Worm (Caenorhabditis elegans): ENCODE measurements around the gene R10H10.7.
A peak's percentile ranks its signal among the peaks of the same experiment; 100 is the strongest.

Gene R10H10.7

ce11 chrIV:10443510-10443909, 29.8 kb upstream of the R10H10.7 start, which contains the start of gene F13B12.7:
Gene F13B12.7 (plus strand): TSS chrIV:10443810.
- no peak for TF ChIP-seq fos-1 (tag; optimal IDR thresholded peaks at IDR 0.05)
- TF ChIP-seq fkh-10 (GFP tag; optimal IDR thresholded peaks at IDR 0.05), result no peak
- no peak for TF ChIP-seq sdz-12 (GFP tag; optimal IDR thresholded peaks at IDR 0.05)
- no peak for TF ChIP-seq snpc-1.2 (GFP tag; IDR thresholded peaks at IDR 0.05)
- no peak for TF ChIP-seq dve-1 (tag; optimal IDR thresholded peaks at IDR 0.05; ENCODE audit: insufficient read depth)

DNA sequence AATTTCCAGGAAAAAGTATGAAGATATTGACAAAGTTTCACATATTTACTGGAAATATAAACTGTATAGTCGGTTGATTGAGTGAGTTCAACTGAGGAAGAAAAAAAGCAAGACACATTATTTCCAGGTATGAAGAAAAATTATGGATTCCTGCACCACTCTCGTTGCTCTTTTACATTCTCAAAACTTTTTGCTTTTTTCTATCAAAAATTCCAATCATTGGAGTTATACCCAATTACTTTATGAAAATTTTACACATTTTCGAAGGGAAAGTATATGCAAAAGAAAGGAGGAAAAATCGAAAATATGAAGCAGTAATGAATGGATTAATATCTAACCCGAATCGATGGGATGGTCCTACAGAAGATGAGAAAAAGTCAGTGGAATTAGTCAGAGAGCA, 29.2 kb upstream of the R10H10.7 start:
- TF ChIP-seq hmg-1.1 (GFP tag; IDR thresholded peaks at IDR 0.05), result no peak
- TF ChIP-seq lim-7 (GFP tag; IDR thresholded peaks at IDR 0.05), result no peak
- peak in 1 of 2 experiments; percentile 51 for TF ChIP-seq unc-62 (GFP tag; optimal IDR thresholded peaks at IDR 0.05 in 1 of 2)
- no peak for TF ChIP-seq unc-62 (tag; optimal IDR thresholded peaks at IDR 0.05)
- TF ChIP-seq lin-1 (GFP tag; IDR thresholded peaks at IDR 0.05), result no peak
- no peak for TF ChIP-seq lin-39 (tag; optimal IDR thresholded peaks at IDR 0.05)

ce11 chrIV:10438901-10439300, 25.2 kb upstream of the R10H10.7 start, which contains the start of gene F13B12.3:
Gene F13B12.3 (plus strand): TSS chrIV:10439123.
- TF ChIP-seq hif-1 (tag; optimal IDR thresholded peaks at IDR 0.05) (no peak), nhr-28 (tag; optimal IDR thresholded peaks at IDR 0.05) (peak; percentile 82), madf-5 (GFP tag; IDR thresholded peaks at IDR 0.05) (no peak), pqm-1 (tag; optimal IDR thresholded peaks at IDR 0.05) (peak; percentile 97), nhr-77 (tag; optimal IDR thresholded peaks at IDR 0.05) (peak; percentile 38), spr-1 (tag; optimal IDR thresholded peaks at IDR 0.05) (no peak), ztf-7 (tag; optimal IDR thresholded peaks at IDR 0.05) (no peak), arid-1 (GFP tag; conservative IDR thresholded peaks at IDR 0.05) (no peak), Y5F2A.4 (GFP tag; optimal IDR thresholded peaks at IDR 0.05) (no peak), unc-130 (GFP tag; optimal IDR thresholded peaks at IDR 0.05) (no peak), unc-62 (GFP tag; optimal IDR thresholded peaks at IDR 0.05 in 1 of 2) (peak in 1 of 2 experiments; percentile 53), unc-62 (tag; optimal IDR thresholded peaks at IDR 0.05) (no peak), nhr-6 (tag; optimal IDR thresholded peaks at IDR 0.05) (no peak), dmd-6 (GFP tag; IDR thresholded peaks at IDR 0.05) (peak; percentile 90), F37D6.2 (tag; optimal IDR thresholded peaks at IDR 0.05) (no peak), daf-16 (GFP tag; optimal IDR thresholded peaks at IDR 0.05) (no peak), daf-16 (tag; optimal IDR thresholded peaks at IDR 0.05) (peak; percentile 79), nhr-48 (tag; optimal IDR thresholded peaks at IDR 0.05) (peak; percentile 18)

ce11 chrIV:10437114-10437513, 23.4 kb upstream of the R10H10.7 start:
- TF ChIP-seq F44E2.7 (GFP tag; IDR thresholded peaks at IDR 0.05) (no peak), sdz-12 (GFP tag; optimal IDR thresholded peaks at IDR 0.05) (no peak), tra-1 (GFP tag; IDR thresholded peaks at IDR 0.05) (no peak), nhr-6 (tag; optimal IDR thresholded peaks at IDR 0.05) (no peak), unc-39 (tag; optimal IDR thresholded peaks at IDR 0.05) (no peak), lin-15B (tag; optimal IDR thresholded peaks at IDR 0.05) (no peak), ZK546.5 (tag; optimal IDR thresholded peaks at IDR 0.05) (no peak), Y48G9A.11 (GFP tag; IDR thresholded peaks at IDR 0.05) (no peak)

DNA sequence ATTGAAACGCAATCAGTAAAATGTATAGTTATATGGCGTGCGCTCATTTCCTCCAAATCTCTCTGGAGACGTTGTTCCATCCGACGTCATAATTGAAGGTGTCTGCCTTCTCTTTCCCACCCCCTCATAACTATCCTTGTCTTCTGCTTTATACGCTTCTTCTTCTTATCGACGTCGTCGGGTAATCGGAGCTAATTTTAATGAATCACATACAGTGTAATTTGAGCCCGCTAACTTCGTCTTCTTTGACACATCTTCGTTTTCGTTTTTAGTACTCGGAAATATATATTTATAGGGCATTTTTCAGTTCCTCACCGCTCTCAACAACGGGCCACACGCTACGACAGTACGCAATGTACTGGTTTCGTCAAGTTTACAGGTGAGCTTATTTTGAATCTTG, 22.7 kb upstream of the R10H10.7 start, which contains the start of gene ins-1:
TSS of gene ins-1 (plus strand) at position 301 of the 400 bp plus-strand sequence.
- TF ChIP-seq fkh-10 (GFP tag; optimal IDR thresholded peaks at IDR 0.05), result no peak

- TF ChIP-seq aha-1 (tag), result peak; percentile 56
- no peak for TF ChIP-seq nhr-10 (tag; optimal IDR thresholded peaks at IDR 0.05)
These were observed 16.8 kb upstream of the R10H10.7 start for ce11 chrIV:10430507-10430906.
